Worm (Caenorhabditis elegans) whole organism, L4 larva: ENCODE data around the gene mrps-10.

Experiments used
- ama-1 ChIP-seq: fragments of 150-350 bp; optimal IDR thresholded peaks from 2 replicates; lab custom pipeline; 2014; ENCODE audit warnings: inconsistent platforms, mixed read lengths
- egl-27 ChIP-seq: sonication (generic microtip); optimal IDR thresholded peaks from 3 replicates; lab custom pipeline; 2017; ENCODE audit warnings: missing biosample characterization, missing genetic modification reagents, missing genetic modification characterization
- lin-1 ChIP-seq: fragments of 200-800 bp; sonication (Bioruptor generic); IDR thresholded peaks from 2 replicates; pipeline ENCODE4 v1.3.6; 2022; ENCODE audit warnings: missing genetic modification reagents, missing genetic modification characterization, missing compliant biosample characterization
- lin-13 ChIP-seq: fragments of 150-350 bp; optimal IDR thresholded peaks from 2 replicates; lab custom pipeline; 2014; ENCODE audit warnings: missing biosample characterization, missing genetic modification reagents, missing genetic modification characterization
- nhr-111 ChIP-seq: fragments of 200-800 bp; sonication (Bioruptor generic); optimal IDR thresholded peaks from 2 replicates; lab custom pipeline; 2018; ENCODE audit warnings: mild to moderate bottlenecking, missing genetic modification characterization, missing compliant biosample characterization
- set-16 ChIP-seq: fragments of 200-800 bp; sonication (Bioruptor generic); IDR thresholded peaks from 2 replicates; pipeline ENCODE4 v1.3.6; 2022; ENCODE audit warnings: missing genetic modification reagents, missing genetic modification characterization, missing compliant biosample characterization
- spr-1 ChIP-seq: sonication (generic microtip); optimal IDR thresholded peaks from 2 replicates; lab custom pipeline; 2016; ENCODE audit warnings: mild to moderate bottlenecking, missing genetic modification characterization, missing compliant biosample characterization
- unc-39 ChIP-seq: sonication (generic microtip); optimal IDR thresholded peaks from 2 replicates; lab custom pipeline; 2017; ENCODE audit warnings: missing biosample characterization, missing genetic modification characterization
- unc-62 ChIP-seq, 3 experiments: fragments of 150-350 bp in 1 of 3; sonication (generic microtip); optimal IDR thresholded peaks in 2 of 3; peaks in 1 of 3; 1 replicate in 1 of 3; 2 replicates in 2 of 3; lab custom pipeline; 2014 to 2017; ENCODE audit warnings: missing biosample characterization in 3 of 3, missing genetic modification characterization in 3 of 3, missing genetic modification reagents in 3 of 3, missing genotype in 1 of 3

ce11 chrIII:12919882-12920281, 6.5 kb upstream of the mrps-10 start:
- peak; percentile 6 for TF ChIP-seq ama-1 (lab: Kevin White, UChicago)
- TF ChIP-seq egl-27, result no peak
- no peak for TF ChIP-seq set-16
- TF ChIP-seq nhr-111 (GFP tag; lab: Kevin White, UChicago), result no peak
- TF ChIP-seq spr-1 (tag; lab: Kevin White, UChicago), result no peak
- TF ChIP-seq lin-13, result no peak
- no peak for TF ChIP-seq lin-1
- TF ChIP-seq unc-39 (tag; lab: Kevin White, UChicago), result no peak
- TF ChIP-seq unc-62 (GFP tag; optimal IDR thresholded peaks at IDR 0.05 in 1 of 2; lab: Kevin White, UChicago), result no peak
- no peak for TF ChIP-seq unc-62 (tag; optimal IDR thresholded peaks at IDR 0.05; lab: Kevin White, UChicago)
